Fruit fly (Drosophila melanogaster): ENCODE measurements around the gene brk.

The brk gene

DNA sequence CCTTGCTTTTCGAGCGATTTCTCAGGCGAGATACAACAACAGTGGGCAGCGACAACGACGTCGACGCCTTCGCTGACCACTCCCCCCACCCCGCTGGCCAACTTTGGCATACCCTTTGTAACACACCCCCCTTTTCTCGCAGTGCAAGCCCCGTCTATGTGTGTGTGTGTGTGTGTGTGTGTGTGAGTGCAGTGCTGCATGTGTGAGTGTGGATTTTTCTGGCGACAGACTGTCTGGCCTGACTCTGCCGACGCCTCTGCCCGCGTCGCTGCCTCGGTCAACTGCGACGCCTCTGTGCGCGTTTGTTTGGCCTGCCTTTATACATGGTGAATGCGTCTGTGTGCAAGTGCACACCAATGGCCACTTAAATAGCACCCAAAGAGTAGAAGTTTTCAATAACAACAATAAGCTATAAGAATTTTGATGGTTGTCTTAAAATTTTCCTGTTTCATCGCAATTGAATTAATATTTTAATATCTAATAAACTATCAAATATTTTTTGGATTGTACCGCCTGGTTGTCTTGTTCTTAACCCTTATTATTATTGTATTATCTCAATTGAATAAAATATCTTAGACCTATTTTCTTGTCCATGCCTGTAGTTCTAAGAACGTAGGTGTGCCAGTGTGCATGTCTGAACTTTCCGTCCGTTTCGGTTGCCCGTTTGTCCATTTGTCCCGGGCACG, 13.7 kb upstream of the brk start (continued):
- TF ChIP-seq CG1647 (GFP tag; optimal IDR thresholded peaks at IDR 0.05) = no peak
- TF ChIP-seq cwo (GFP tag; optimal IDR thresholded peaks at IDR 0.05) = peak; percentile 74
- peak; percentile 78 for TF ChIP-seq fd102C (GFP tag; optimal IDR thresholded peaks at IDR 0.05)
- TF ChIP-seq CG7963 (GFP tag; IDR thresholded peaks at IDR 0.05; ENCODE audit: partially characterized antibody) = no peak
- peak; percentile 96 for TF ChIP-seq CG12391 (tag; optimal IDR thresholded peaks at IDR 0.05)
- TF ChIP-seq CG7372 (GFP tag; IDR thresholded peaks at IDR 0.05) = peak; percentile 67; the same call in 1 of the 2 replicates
- TF ChIP-seq CG4707 (GFP tag; optimal IDR thresholded peaks at IDR 0.05) = peak; percentile 72
- TF ChIP-seq pan (optimal IDR thresholded peaks at IDR 0.05) = no peak
- TF ChIP-seq pan (GFP tag; optimal IDR thresholded peaks at IDR 0.05 in 1 of 2, IDR thresholded peaks at IDR 0.05 in 1 of 2) = peak in 1 of 2 experiments; percentile 84
- peak; percentile 82 for TF ChIP-seq Max (GFP tag; optimal IDR thresholded peaks at IDR 0.05)
- TF ChIP-seq CG12744 (GFP tag; optimal IDR thresholded peaks at IDR 0.05) = no peak
- peak; percentile 86 for TF ChIP-seq CG17361 (GFP tag; IDR thresholded peaks at IDR 0.05)
- peak; percentile 94 for TF ChIP-seq ATbp (GFP tag; optimal IDR thresholded peaks at IDR 0.05)
- peak; percentile 57 for TF ChIP-seq TFAM (GFP tag; optimal IDR thresholded peaks at IDR 0.05)
- TF ChIP-seq Gsc (GFP tag; IDR thresholded peaks at IDR 0.05) = peak; percentile 45
- TF ChIP-seq CG2129 (GFP tag; IDR thresholded peaks at IDR 0.05; ENCODE audit: partially characterized antibody) = no peak
- TF ChIP-seq CG3281 (GFP tag; optimal IDR thresholded peaks at IDR 0.05) = peak; percentile 82
- TF ChIP-seq fu2 (GFP tag; optimal IDR thresholded peaks at IDR 0.05) = no peak
- TF ChIP-seq CG14050 (GFP tag; IDR thresholded peaks at IDR 0.05) = peak; percentile 76
- peak; percentile 2 for TF ChIP-seq Elba2 (GFP tag; optimal IDR thresholded peaks at IDR 0.05)
- TF ChIP-seq bab2 (GFP tag; optimal IDR thresholded peaks at IDR 0.05) = peak; percentile 12
- peak; percentile 81 for TF ChIP-seq CG17912 (GFP tag; optimal IDR thresholded peaks at IDR 0.05)
- TF ChIP-seq Tbp (GFP tag; optimal IDR thresholded peaks at IDR 0.05) = no peak
- peak; percentile 84 for TF ChIP-seq Abd-B (GFP tag; optimal IDR thresholded peaks at IDR 0.05)
- peak; percentile 65 for TF ChIP-seq Rx (GFP tag; IDR thresholded peaks at IDR 0.05)
- TF ChIP-seq gro (GFP tag; optimal IDR thresholded peaks at IDR 0.05) = no peak
- TF ChIP-seq seq (GFP tag; IDR thresholded peaks at IDR 0.05) = peak; percentile 72
- peak; percentile 68 for TF ChIP-seq B-H1 (GFP tag; IDR thresholded peaks at IDR 0.05)
- no peak for TF ChIP-seq sima (GFP tag; optimal IDR thresholded peaks at IDR 0.05)
- TF ChIP-seq CG34224 (GFP tag; IDR thresholded peaks at IDR 0.05; ENCODE audit: partially characterized antibody) = no peak
- peak; percentile 80 for TF ChIP-seq CG12104 (GFP tag; optimal IDR thresholded peaks at IDR 0.05)
- TF ChIP-seq bigmax (GFP tag; optimal IDR thresholded peaks at IDR 0.05) = no peak
- TF ChIP-seq Asciz (GFP tag; optimal IDR thresholded peaks at IDR 0.05) = peak; percentile 96
- peak; percentile 74; the same call in 1 of the 3 replicates for TF ChIP-seq jigr1 (GFP tag; IDR thresholded peaks at IDR 0.05)
- peak; percentile 71 for TF ChIP-seq Deaf1 (tag; optimal IDR thresholded peaks at IDR 0.05)
- no peak for TF ChIP-seq BEAF-32 (GFP tag; optimal IDR thresholded peaks at IDR 0.05)
- TF ChIP-seq Six4 (GFP tag; optimal IDR thresholded peaks at IDR 0.05) = peak; percentile 83
- peak; percentile 32 for TF ChIP-seq B-H2 (GFP tag; optimal IDR thresholded peaks at IDR 0.05)
- no peak for TF ChIP-seq Doc3 (GFP tag; IDR thresholded peaks at IDR 0.05; ENCODE audit: partially characterized antibody)
- TF ChIP-seq Ada2b (GFP tag; IDR thresholded peaks at IDR 0.05) = peak; percentile 77
- TF ChIP-seq Camta (GFP tag; optimal IDR thresholded peaks at IDR 0.05) = no peak
- no peak for TF ChIP-seq Atf-2 (GFP tag; optimal IDR thresholded peaks at IDR 0.05)
- TF ChIP-seq rib (GFP tag; IDR thresholded peaks at IDR 0.05) = no peak
- TF ChIP-seq H15 (GFP tag; IDR thresholded peaks at IDR 0.05) = peak; percentile 71
- peak; percentile 82 for TF ChIP-seq onecut (GFP tag; IDR thresholded peaks at IDR 0.05)
- TF ChIP-seq en (GFP tag; optimal IDR thresholded peaks at IDR 0.05) = no peak
- peak; percentile 84 for TF ChIP-seq Xbp1 (GFP tag; optimal IDR thresholded peaks at IDR 0.05)
- TF ChIP-seq CG9727 (GFP tag; optimal IDR thresholded peaks at IDR 0.05) = peak; percentile 92
- TF ChIP-seq BtbVII (GFP tag; optimal IDR thresholded peaks at IDR 0.05) = peak; percentile 86
- peak; percentile 68; the same call in 1 of the 2 replicates for TF ChIP-seq CG14441 (GFP tag; IDR thresholded peaks at IDR 0.05)
